Fruit fly (Drosophila melanogaster): ENCODE measurements around the gene CG34026.

The CG34026 gene

DNA sequence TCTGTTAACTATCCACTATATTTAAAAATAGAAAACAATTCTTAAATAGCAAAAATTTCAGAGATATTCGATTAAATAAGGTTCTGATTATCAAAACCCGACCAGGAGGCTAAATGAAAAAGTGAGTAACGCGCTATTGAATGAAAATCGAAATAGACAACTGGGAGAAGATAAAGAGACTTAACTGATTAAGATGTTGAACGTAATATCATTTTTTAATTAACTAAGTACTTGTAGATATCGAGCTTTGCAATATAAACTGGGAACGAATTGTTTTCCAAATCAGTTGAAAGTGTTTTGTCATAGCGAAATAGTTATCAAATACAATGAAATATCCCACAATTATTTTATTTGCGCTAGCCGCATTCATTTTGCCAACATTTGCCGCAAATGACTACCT, at the start of gene CG34026:
CG34026 (plus strand) TSS at position 301 of the 400 bp plus-strand sequence.
- TF ChIP-seq Crg-1 (GFP tag; optimal IDR thresholded peaks at IDR 0.05) (no peak), CG5204 (GFP tag; optimal IDR thresholded peaks at IDR 0.05) (no peak), CG7045 (GFP tag; optimal IDR thresholded peaks at IDR 0.05) (no peak), tj (GFP tag; optimal IDR thresholded peaks at IDR 0.05) (no peak), CG1620 (GFP tag; optimal IDR thresholded peaks at IDR 0.05) (no peak), ovo (GFP tag; optimal IDR thresholded peaks at IDR 0.05) (no peak), bab1 (GFP tag; optimal IDR thresholded peaks at IDR 0.05) (no peak), kay (GFP tag; ENCODE audit: borderline replicate concordance) (no peak), CG33017 (tag; optimal IDR thresholded peaks at IDR 0.05) (no peak), CG14711 (tag; optimal IDR thresholded peaks at IDR 0.05) (no peak), CG12768 (GFP tag; optimal IDR thresholded peaks at IDR 0.05) (no peak), cnc (optimal IDR thresholded peaks at IDR 0.05) (no peak), Mnt (GFP tag; optimal IDR thresholded peaks at IDR 0.05) (no peak), CG11617 (GFP tag; optimal IDR thresholded peaks at IDR 0.05) (no peak), Hr96 (GFP tag; optimal IDR thresholded peaks at IDR 0.05) (no peak), cic (GFP tag; optimal IDR thresholded peaks at IDR 0.05) (no peak), toe (GFP tag; optimal IDR thresholded peaks at IDR 0.05) (no peak)

DNA sequence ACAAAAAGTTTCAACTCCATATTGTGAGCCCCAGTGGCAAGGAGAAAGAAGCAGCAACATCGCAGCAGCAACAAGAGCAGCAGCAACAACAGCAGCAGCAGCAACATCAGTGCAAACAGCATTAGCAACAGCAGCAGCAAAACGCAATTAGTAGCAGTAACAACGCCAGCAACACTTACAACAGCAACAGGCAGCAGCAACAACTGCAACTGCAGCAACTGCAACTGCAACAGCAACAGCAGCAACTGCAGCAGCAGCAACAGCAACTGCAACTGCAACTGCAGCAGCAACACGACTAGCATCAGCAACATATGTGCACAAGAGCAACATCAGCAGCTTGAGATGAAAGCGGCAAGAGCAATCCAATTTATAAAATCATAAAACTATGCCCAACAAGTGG, 48.4 kb upstream of the CG34026 start:
- TF ChIP-seq toe (GFP tag; optimal IDR thresholded peaks at IDR 0.05), result no peak
- TF ChIP-seq CG11617 (GFP tag; optimal IDR thresholded peaks at IDR 0.05), result no peak
- no peak for TF ChIP-seq CG14711 (tag; optimal IDR thresholded peaks at IDR 0.05)

DNA sequence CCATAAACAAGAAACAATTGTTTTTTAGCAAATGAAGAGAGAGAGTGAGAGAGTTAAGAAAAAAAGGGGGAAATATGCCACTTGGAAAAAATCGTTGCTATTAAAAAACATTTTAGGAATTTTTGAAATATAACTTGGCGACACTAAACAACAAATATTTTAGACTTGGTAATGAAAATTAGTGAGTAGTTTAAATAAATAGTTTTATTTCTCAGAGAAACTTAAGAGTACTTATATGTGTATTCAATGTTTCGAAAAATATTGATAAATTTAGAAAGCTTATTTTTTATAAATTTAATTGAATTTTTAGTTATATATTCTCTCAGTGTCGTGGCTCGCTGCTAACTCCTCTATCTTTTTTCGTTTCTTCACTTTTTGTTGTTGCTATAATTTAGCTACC, 47.7 kb upstream of the CG34026 start:
- no peak for TF ChIP-seq cnc (optimal IDR thresholded peaks at IDR 0.05)
- no peak for TF ChIP-seq CG7101 (tag; optimal IDR thresholded peaks at IDR 0.05)
- TF ChIP-seq Hr96 (GFP tag; optimal IDR thresholded peaks at IDR 0.05), result no peak
- TF ChIP-seq CG7045 (GFP tag; optimal IDR thresholded peaks at IDR 0.05), result no peak
- no peak for TF ChIP-seq CG14711 (tag; optimal IDR thresholded peaks at IDR 0.05)
- no peak for TF ChIP-seq tj (GFP tag; optimal IDR thresholded peaks at IDR 0.05)
- no peak for TF ChIP-seq CG11617 (GFP tag; optimal IDR thresholded peaks at IDR 0.05)
- TF ChIP-seq CG1620 (GFP tag; optimal IDR thresholded peaks at IDR 0.05), result no peak
- no peak for TF ChIP-seq cic (GFP tag; optimal IDR thresholded peaks at IDR 0.05)
- no peak for TF ChIP-seq kay (GFP tag; ENCODE audit: borderline replicate concordance)
- TF ChIP-seq Clk (GFP tag; optimal IDR thresholded peaks at IDR 0.05), result no peak
- TF ChIP-seq toe (GFP tag; optimal IDR thresholded peaks at IDR 0.05), result no peak
- TF ChIP-seq ovo (GFP tag; optimal IDR thresholded peaks at IDR 0.05), result no peak

DNA sequence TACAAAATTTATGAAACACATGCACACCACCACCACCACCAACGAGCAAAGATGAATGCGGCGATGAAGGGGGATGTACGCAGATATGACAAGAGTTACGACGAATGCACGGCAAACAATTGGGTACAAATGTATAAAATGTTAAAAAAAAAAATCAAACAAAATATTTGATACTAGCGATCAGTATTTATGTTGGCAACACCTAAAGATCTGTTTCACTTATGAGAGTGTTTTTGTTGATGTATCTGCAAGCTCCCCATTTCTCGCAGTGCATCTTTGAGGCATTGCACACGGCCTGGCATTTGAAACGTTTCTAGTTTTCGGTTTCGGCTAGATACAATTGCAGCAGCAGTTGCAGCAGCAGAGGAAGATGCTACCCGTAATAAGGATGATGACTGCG, 46.8 kb upstream of the CG34026 start:
- TF ChIP-seq Mnt (GFP tag; optimal IDR thresholded peaks at IDR 0.05) (no peak), CG12768 (GFP tag; optimal IDR thresholded peaks at IDR 0.05) (no peak), cnc (optimal IDR thresholded peaks at IDR 0.05) (no peak), Clk (GFP tag; optimal IDR thresholded peaks at IDR 0.05) (no peak), CG11617 (GFP tag; optimal IDR thresholded peaks at IDR 0.05) (no peak), bab1 (GFP tag; optimal IDR thresholded peaks at IDR 0.05) (no peak), toe (GFP tag; optimal IDR thresholded peaks at IDR 0.05) (no peak), kay (GFP tag; ENCODE audit: borderline replicate concordance) (no peak), CG7101 (tag; optimal IDR thresholded peaks at IDR 0.05) (no peak), CG5204 (GFP tag; optimal IDR thresholded peaks at IDR 0.05) (no peak), tj (GFP tag; optimal IDR thresholded peaks at IDR 0.05) (no peak), CG7045 (GFP tag; optimal IDR thresholded peaks at IDR 0.05) (no peak), Crg-1 (GFP tag; optimal IDR thresholded peaks at IDR 0.05) (no peak), CG1620 (GFP tag; optimal IDR thresholded peaks at IDR 0.05) (no peak), CG14711 (tag; optimal IDR thresholded peaks at IDR 0.05) (no peak), ovo (GFP tag; optimal IDR thresholded peaks at IDR 0.05) (no peak)

DNA sequence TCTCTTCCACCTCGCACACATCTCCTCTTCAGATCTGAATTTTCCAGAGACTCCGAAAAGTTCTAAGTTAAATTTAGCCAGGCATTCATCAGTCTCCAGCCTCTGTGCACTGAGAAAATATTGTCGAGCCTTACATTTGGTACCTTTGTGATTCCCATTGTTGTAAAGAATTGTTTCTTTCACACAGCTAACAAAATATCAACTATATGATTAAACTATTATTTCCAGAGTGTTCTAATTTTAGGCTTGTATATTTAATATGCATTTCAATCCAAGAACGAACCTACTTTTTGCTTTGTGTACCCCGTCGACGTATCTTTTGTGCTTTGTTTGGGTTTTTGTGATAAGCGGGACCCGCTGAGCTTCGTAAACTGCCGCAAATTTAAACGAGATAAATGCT, 39.5 kb upstream of the CG34026 start:
- TF ChIP-seq bab1 (GFP tag; optimal IDR thresholded peaks at IDR 0.05), result no peak
- TF ChIP-seq CG7045 (GFP tag; optimal IDR thresholded peaks at IDR 0.05), result no peak
- TF ChIP-seq CG11617 (GFP tag; optimal IDR thresholded peaks at IDR 0.05), result no peak
- TF ChIP-seq CG14711 (tag; optimal IDR thresholded peaks at IDR 0.05), result no peak
- no peak for TF ChIP-seq Hr96 (GFP tag; optimal IDR thresholded peaks at IDR 0.05)
- no peak for TF ChIP-seq CG12768 (GFP tag; optimal IDR thresholded peaks at IDR 0.05)
- no peak for TF ChIP-seq CG5204 (GFP tag; optimal IDR thresholded peaks at IDR 0.05)
- TF ChIP-seq CG7101 (tag; optimal IDR thresholded peaks at IDR 0.05), result no peak
- no peak for TF ChIP-seq toe (GFP tag; optimal IDR thresholded peaks at IDR 0.05)
- no peak for TF ChIP-seq cnc (optimal IDR thresholded peaks at IDR 0.05)
- TF ChIP-seq cic (GFP tag; optimal IDR thresholded peaks at IDR 0.05), result no peak
- no peak for TF ChIP-seq ovo (GFP tag; optimal IDR thresholded peaks at IDR 0.05)
- TF ChIP-seq CG33017 (tag; optimal IDR thresholded peaks at IDR 0.05), result no peak
- TF ChIP-seq tj (GFP tag; optimal IDR thresholded peaks at IDR 0.05), result no peak
- no peak for TF ChIP-seq Crg-1 (GFP tag; optimal IDR thresholded peaks at IDR 0.05)
- TF ChIP-seq Mnt (GFP tag; optimal IDR thresholded peaks at IDR 0.05), result no peak
- no peak for TF ChIP-seq CG1620 (GFP tag; optimal IDR thresholded peaks at IDR 0.05)
- no peak for TF ChIP-seq pad (GFP tag; optimal IDR thresholded peaks at IDR 0.05)
- no peak for TF ChIP-seq kay (GFP tag; ENCODE audit: borderline replicate concordance)

DNA sequence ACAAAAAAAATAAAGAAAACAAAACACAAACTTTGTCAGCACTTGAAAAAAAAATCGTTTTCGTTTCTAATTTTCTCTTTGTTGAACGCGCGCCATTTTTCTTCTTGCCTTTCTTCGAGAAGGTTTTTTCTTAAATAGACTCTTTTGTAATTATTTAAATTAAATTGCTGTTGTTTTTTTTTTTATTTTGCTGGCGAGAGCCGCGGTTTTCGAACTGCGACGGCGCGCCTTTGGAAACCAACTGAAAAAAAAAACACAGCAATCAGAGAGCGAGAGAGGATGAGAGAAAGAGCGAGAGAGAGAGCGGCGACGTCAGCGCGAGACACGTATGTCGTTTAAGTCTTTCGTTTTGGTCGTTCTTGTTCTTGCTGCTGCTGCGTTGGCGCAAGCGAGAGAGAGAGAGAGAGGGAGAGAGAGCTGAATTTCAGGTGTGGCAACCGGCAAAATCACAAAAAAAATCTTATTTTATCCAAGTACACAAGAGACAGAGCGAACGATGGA, 37.6 kb upstream of the CG34026 start:
- TF ChIP-seq CG7045 (GFP tag; optimal IDR thresholded peaks at IDR 0.05) (no peak), CG5204 (GFP tag; optimal IDR thresholded peaks at IDR 0.05) (no peak), CG33017 (tag; optimal IDR thresholded peaks at IDR 0.05) (no peak), Hr96 (GFP tag; optimal IDR thresholded peaks at IDR 0.05) (no peak), cnc (optimal IDR thresholded peaks at IDR 0.05) (no peak), CG12768 (GFP tag; optimal IDR thresholded peaks at IDR 0.05) (no peak), toe (GFP tag; optimal IDR thresholded peaks at IDR 0.05) (no peak), Clk (GFP tag; optimal IDR thresholded peaks at IDR 0.05) (no peak), pad (GFP tag; optimal IDR thresholded peaks at IDR 0.05) (no peak), CG7101 (tag; optimal IDR thresholded peaks at IDR 0.05) (no peak), CG14711 (tag; optimal IDR thresholded peaks at IDR 0.05) (no peak), kay (GFP tag; ENCODE audit: borderline replicate concordance) (no peak), bab1 (GFP tag; optimal IDR thresholded peaks at IDR 0.05) (no peak), Crg-1 (GFP tag; optimal IDR thresholded peaks at IDR 0.05) (no peak), cic (GFP tag; optimal IDR thresholded peaks at IDR 0.05) (no peak), Mnt (GFP tag; optimal IDR thresholded peaks at IDR 0.05) (no peak), tj (GFP tag; optimal IDR thresholded peaks at IDR 0.05) (no peak)
